Worm (Caenorhabditis elegans) whole organism, L4/young adult: ENCODE data around the gene itm-2.

Experiments
- W03F9.2 ChIP-seq: fragments of 150-350 bp; optimal IDR thresholded peaks from 2 replicates; lab custom pipeline; 2014; ENCODE audit warnings: missing biosample characterization, missing genetic modification characterization
- dao-5 ChIP-seq: sonication (generic microtip); optimal IDR thresholded peaks from 2 replicates; lab custom pipeline; 2016; ENCODE audit warnings: missing genotype, missing genetic modification characterization, moderate library complexity, missing compliant biosample characterization
- him-1 ChIP-seq: sonication (generic microtip); optimal IDR thresholded peaks from 2 replicates; lab custom pipeline; 2016; ENCODE audit warnings: missing genotype, missing genetic modification reagents, missing genetic modification characterization, missing compliant biosample characterization

- no peak for TF ChIP-seq him-1
- TF ChIP-seq W03F9.2 (tag; lab: Kevin White, UChicago) = no peak
- no peak for TF ChIP-seq dao-5 (tag; lab: Kevin White, UChicago)
These were observed 37.7 kb upstream of the itm-2 start for ce11 chrX:5407271-5407670.
